Worm (Caenorhabditis elegans) whole organism, L2 larva: Measurements from ENCODE around the gene ZK863.8.
A peak's percentile ranks its signal among the peaks of the same experiment; 100 is the strongest.

Source experiments
- C34F6.9 ChIP-seq: fragments of 150-350 bp; optimal IDR thresholded peaks from 2 replicates; lab custom pipeline; 2014; ENCODE audit warnings: missing biosample characterization, missing genetic modification characterization
- F13H6.1 ChIP-seq: sonication (generic microtip); optimal IDR thresholded peaks from 2 replicates; lab custom pipeline; 2016; ENCODE audit warnings: missing genetic modification characterization, missing compliant biosample characterization
- R02D3.7 ChIP-seq: fragments of 150-350 bp; optimal IDR thresholded peaks from 2 replicates; lab custom pipeline; 2014; ENCODE audit warnings: missing biosample characterization, missing genetic modification characterization
- Y55F3AM.14 ChIP-seq: fragments of 200-800 bp; sonication (Bioruptor generic); optimal IDR thresholded peaks from 2 replicates; lab custom pipeline; 2018; ENCODE audit warnings: mild to moderate bottlenecking, missing genetic modification characterization, missing compliant biosample characterization
- alr-1 ChIP-seq: fragments of 150-350 bp; optimal IDR thresholded peaks from 2 replicates; lab custom pipeline; 2014; ENCODE audit warnings: missing biosample characterization, missing genetic modification characterization
- aly-2 ChIP-seq: fragments of 150-350 bp; optimal IDR thresholded peaks from 2 replicates; lab custom pipeline; 2014; ENCODE audit warnings: missing biosample characterization, missing genetic modification characterization
- ama-1 ChIP-seq: fragments of 150-350 bp; optimal IDR thresholded peaks from 2 replicates; lab custom pipeline; 2018; ENCODE audit warnings: inconsistent platforms
- blmp-1 ChIP-seq: sonication (generic microtip); optimal IDR thresholded peaks from 2 replicates; lab custom pipeline; 2017; ENCODE audit warnings: missing genetic modification characterization, mild to moderate bottlenecking, missing compliant biosample characterization, antibody characterized with exemption, moderate library complexity; ENCODE audit not compliant: insufficient read depth
- ceh-16 ChIP-seq: fragments of 150-350 bp; optimal IDR thresholded peaks from 2 replicates; lab custom pipeline; 2014; ENCODE audit warnings: missing biosample characterization, missing genetic modification characterization
- ceh-82 ChIP-seq: fragments of 150-350 bp; optimal IDR thresholded peaks from 2 replicates; lab custom pipeline; 2014; ENCODE audit warnings: missing biosample characterization, missing genetic modification characterization
- crh-2 ChIP-seq: sonication (generic microtip); optimal IDR thresholded peaks from 2 replicates; lab custom pipeline; 2017; ENCODE audit warnings: missing biosample characterization, missing genetic modification characterization
- dmd-4 ChIP-seq: sonication (generic microtip); optimal IDR thresholded peaks from 2 replicates; lab custom pipeline; 2017; ENCODE audit warnings: missing biosample characterization, missing genetic modification characterization
- egl-27 ChIP-seq: sonication (generic microtip); optimal IDR thresholded peaks from 3 replicates; lab custom pipeline; 2017; ENCODE audit warnings: missing biosample characterization, missing genetic modification reagents, missing genetic modification characterization
- elt-1 ChIP-seq: fragments of 150-350 bp; optimal IDR thresholded peaks from 2 replicates; lab custom pipeline; 2014; ENCODE audit warnings: missing biosample characterization, missing genetic modification characterization
- elt-3 ChIP-seq: sonication (generic microtip); optimal IDR thresholded peaks from 2 replicates; lab custom pipeline; 2017; ENCODE audit warnings: missing biosample characterization, missing genetic modification characterization
- fos-1 ChIP-seq: fragments of 150-350 bp; optimal IDR thresholded peaks from 2 replicates; lab custom pipeline; 2014; ENCODE audit warnings: missing biosample characterization, missing genetic modification characterization
- gmeb-1 ChIP-seq: fragments of 150-350 bp; optimal IDR thresholded peaks from 2 replicates; lab custom pipeline; 2014; ENCODE audit warnings: missing biosample characterization, missing genetic modification characterization
- lin-11 ChIP-seq: fragments of 150-350 bp; sonication (generic microtip); optimal IDR thresholded peaks from 2 replicates; lab custom pipeline; 2014; ENCODE audit warnings: missing biosample characterization, missing genetic modification characterization, inconsistent platforms, mixed read lengths
- lin-13 ChIP-seq: fragments of 150-350 bp; optimal IDR thresholded peaks from 2 replicates; lab custom pipeline; 2014; ENCODE audit warnings: missing biosample characterization, missing genetic modification reagents, missing genetic modification characterization
- lin-39 ChIP-seq: fragments of 150-350 bp; optimal IDR thresholded peaks from 2 replicates; lab custom pipeline; 2014; ENCODE audit warnings: missing biosample characterization, missing genetic modification reagents, missing genetic modification characterization
- lsy-2 ChIP-seq, 2 experiments: fragments of 150-350 bp in 1 of 2; sonication (generic microtip) in 1 of 2; optimal IDR thresholded peaks; 2 replicates each; lab custom pipeline; 2014 to 2017; ENCODE audit warnings: missing biosample characterization in 2 of 2, missing genetic modification characterization in 2 of 2
- mab-5 ChIP-seq: fragments of 150-350 bp; optimal IDR thresholded peaks from 2 replicates; lab custom pipeline; 2014; ENCODE audit warnings: missing biosample characterization, missing genetic modification characterization
- mdl-1 ChIP-seq, 2 experiments: fragments of 150-350 bp in 1 of 2; sonication (generic microtip) in 1 of 2; optimal IDR thresholded peaks; 2 replicates each; lab custom pipeline; 2017; ENCODE audit warnings: missing biosample characterization in 2 of 2, missing genetic modification characterization in 2 of 2
- nhr-11 ChIP-seq: fragments of 150-350 bp; optimal IDR thresholded peaks from 2 replicates; lab custom pipeline; 2014; ENCODE audit warnings: missing biosample characterization, missing genetic modification characterization
- nhr-129 ChIP-seq: fragments of 150-350 bp; optimal IDR thresholded peaks from 2 replicates; lab custom pipeline; 2014; ENCODE audit warnings: missing biosample characterization, missing genetic modification characterization
- nhr-21 ChIP-seq: fragments of 150-350 bp; optimal IDR thresholded peaks from 2 replicates; lab custom pipeline; 2014; ENCODE audit warnings: missing biosample characterization, missing genetic modification characterization
- nhr-237 ChIP-seq: fragments of 150-350 bp; optimal IDR thresholded peaks from 2 replicates; lab custom pipeline; 2014; ENCODE audit warnings: missing biosample characterization, missing genetic modification characterization
- nhr-6 ChIP-seq: fragments of 150-350 bp; optimal IDR thresholded peaks from 2 replicates; lab custom pipeline; 2014; ENCODE audit warnings: missing biosample characterization, missing genetic modification characterization
- sem-4 ChIP-seq: fragments of 150-350 bp; optimal IDR thresholded peaks from 2 replicates; lab custom pipeline; 2014; ENCODE audit warnings: missing biosample characterization, missing genetic modification reagents, missing genetic modification characterization
- sma-3 ChIP-seq: sonication (generic microtip); optimal IDR thresholded peaks from 2 replicates; lab custom pipeline; 2016; ENCODE audit warnings: missing genetic modification reagents, missing genetic modification characterization, missing compliant biosample characterization
- sma-9 ChIP-seq, 2 experiments: fragments of 150-350 bp in 1 of 2; sonication (generic microtip) in 1 of 2; optimal IDR thresholded peaks; 2 replicates each; lab custom pipeline; 2014 to 2016; ENCODE audit warnings: missing genetic modification characterization in 2 of 2, mild to moderate bottlenecking in 1 of 2, missing biosample characterization in 1 of 2, missing compliant biosample characterization in 1 of 2, missing genetic modification reagents in 1 of 2, moderate library complexity in 1 of 2
- unc-55 ChIP-seq: fragments of 150-350 bp; sonication (generic microtip); optimal IDR thresholded peaks from 3 replicates; lab custom pipeline; 2014; ENCODE audit warnings: missing biosample characterization, missing genetic modification reagents, missing genetic modification characterization
- unc-62 ChIP-seq: fragments of 150-350 bp; optimal IDR thresholded peaks from 2 replicates; lab custom pipeline; 2014; ENCODE audit warnings: missing biosample characterization, missing genetic modification reagents, missing genetic modification characterization
- zag-1 ChIP-seq: fragments of 150-350 bp; optimal IDR thresholded peaks from 2 replicates; lab custom pipeline; 2014; ENCODE audit warnings: missing biosample characterization, missing genetic modification characterization
- ztf-1 ChIP-seq: fragments of 200-800 bp; sonication (Bioruptor generic); conservative IDR thresholded peaks from 2 replicates; pipeline ENCODE4 v1.3.6; 2022; ENCODE audit warnings: missing genetic modification characterization, missing compliant biosample characterization
- ztf-11 ChIP-seq: sonication (generic microtip); optimal IDR thresholded peaks from 2 replicates; lab custom pipeline; 2017; ENCODE audit warnings: missing biosample characterization, missing genetic modification characterization

ZK863.8 gene

ce11 chrV:12187344-12187743, at the start of gene ZK863.8:
ZK863.8 (minus strand) TSS chrV:12187516.
- TF ChIP-seq mdl-1 (tag; optimal IDR thresholded peaks at IDR 0.05; lab: Kevin White, UChicago) (no peak), fos-1 (tag; lab: Kevin White, UChicago) (no peak), nhr-237 (tag; lab: Kevin White, UChicago) (no peak), nhr-6 (tag; lab: Kevin White, UChicago) (no peak), egl-27 (tag; lab: Kevin White, UChicago) (no peak), nhr-129 (peak; percentile 18), lin-39 (tag; lab: Kevin White, UChicago) (no peak), lin-11 (no peak), zag-1 (no peak), F13H6.1 (peak; percentile 23), R02D3.7 (no peak), ztf-1 (GFP tag; lab: Robert Waterston, UW) (no peak), aly-2 (no peak)

- TF ChIP-seq C34F6.9 (tag; lab: Kevin White, UChicago) (peak; percentile 32), nhr-129 (peak; percentile 35), mab-5 (tag; lab: Kevin White, UChicago) (no peak), nhr-11 (no peak), nhr-6 (tag; lab: Kevin White, UChicago) (no peak), ceh-82 (tag; lab: Kevin White, UChicago) (no peak), sma-9 (GFP tag; optimal IDR thresholded peaks at IDR 0.05; lab: Kevin White, UChicago) (peak; percentile 57), sma-9 (tag; optimal IDR thresholded peaks at IDR 0.05; lab: Kevin White, UChicago) (no peak), crh-2 (tag; lab: Kevin White, UChicago) (no peak), ceh-16 (tag; lab: Kevin White, UChicago) (no peak), lsy-2 (tag; optimal IDR thresholded peaks at IDR 0.05; lab: Kevin White, UChicago) (peak in 1 of 2 experiments; percentile 25), F13H6.1 (peak; percentile 28), dmd-4 (tag; lab: Kevin White, UChicago) (no peak), mdl-1 (tag; optimal IDR thresholded peaks at IDR 0.05; lab: Kevin White, UChicago) (no peak)
Measured at ce11 chrV:12235502-12235901, 48.2 kb upstream of the ZK863.8 start.

ce11 chrV:12234293-12235004, 47.1 kb upstream of the ZK863.8 start, which contains the start of gene myo-3:
myo-3 (minus strand) TSS chrV:12234343.
- TF ChIP-seq sma-9 (GFP tag; optimal IDR thresholded peaks at IDR 0.05; lab: Kevin White, UChicago) (peak; percentile 1), sma-9 (tag; optimal IDR thresholded peaks at IDR 0.05; lab: Kevin White, UChicago) (no peak), F13H6.1 (peak; percentile 73), nhr-129 (peak; percentile 28), ceh-82 (tag; lab: Kevin White, UChicago) (no peak)

DNA sequence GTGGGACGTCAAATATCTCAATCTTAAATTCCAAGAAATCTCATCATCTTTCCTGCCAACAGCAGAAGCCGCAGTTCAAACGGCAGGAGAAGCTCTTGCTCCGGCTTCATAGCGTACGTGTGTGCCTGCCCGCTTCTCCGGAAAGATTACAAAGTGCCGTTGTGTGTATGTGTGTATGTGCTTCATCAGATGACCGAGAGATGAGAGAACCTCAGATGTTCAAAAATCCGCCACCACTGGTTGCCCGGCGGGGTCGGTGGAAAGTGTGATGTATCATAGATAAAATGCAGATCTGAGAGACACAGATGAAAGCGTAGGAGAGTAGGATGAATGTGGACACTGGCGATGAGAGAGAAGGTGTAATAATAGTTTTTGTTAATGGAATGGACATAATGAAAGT, 46.1 kb upstream of the ZK863.8 start:
- TF ChIP-seq lin-39 (tag; lab: Kevin White, UChicago) (no peak), ztf-11 (tag; lab: Kevin White, UChicago) (no peak), ama-1 (lab: Kevin White, UChicago) (no peak), ceh-16 (tag; lab: Kevin White, UChicago) (no peak), sma-9 (GFP tag; optimal IDR thresholded peaks at IDR 0.05; lab: Kevin White, UChicago) (peak; percentile 39), sma-9 (tag; optimal IDR thresholded peaks at IDR 0.05; lab: Kevin White, UChicago) (no peak), F13H6.1 (peak; percentile 76), elt-3 (tag; lab: Kevin White, UChicago) (no peak), nhr-129 (peak; percentile 54), alr-1 (no peak), ztf-1 (GFP tag; lab: Robert Waterston, UW) (no peak), blmp-1 (tag; lab: Kevin White, UChicago) (no peak)

- TF ChIP-seq ztf-11 (tag; lab: Kevin White, UChicago) (no peak), fos-1 (tag; lab: Kevin White, UChicago) (peak; percentile 47)
Measured at ce11 chrV:12213027-12213426, 25.7 kb upstream of the ZK863.8 start, which contains the start of gene vab-8. vab-8 (plus strand) TSS chrV:12213327.

- TF ChIP-seq lin-11, result no peak
- TF ChIP-seq unc-62 (GFP tag; lab: Kevin White, UChicago), result no peak
- no peak for TF ChIP-seq sma-3 (GFP tag; lab: Kevin White, UChicago)
- no peak for TF ChIP-seq elt-1 (tag; lab: Kevin White, UChicago)
- TF ChIP-seq R02D3.7, result no peak
- TF ChIP-seq ztf-1 (GFP tag; lab: Robert Waterston, UW), result no peak
- TF ChIP-seq nhr-6 (tag; lab: Kevin White, UChicago), result no peak
- peak; percentile 30 for TF ChIP-seq F13H6.1
- no peak for TF ChIP-seq nhr-21 (tag; lab: Kevin White, UChicago)
- no peak for TF ChIP-seq mdl-1 (tag; optimal IDR thresholded peaks at IDR 0.05; lab: Kevin White, UChicago)
- TF ChIP-seq mab-5 (tag; lab: Kevin White, UChicago), result no peak
- TF ChIP-seq dmd-4 (tag; lab: Kevin White, UChicago), result no peak
- peak; percentile 32 for TF ChIP-seq zag-1
- TF ChIP-seq nhr-11, result no peak
- no peak for TF ChIP-seq lin-13 (GFP tag; lab: Kevin White, UChicago)
- peak; percentile 23 for TF ChIP-seq nhr-129
- TF ChIP-seq ceh-82 (tag; lab: Kevin White, UChicago), result no peak
- TF ChIP-seq blmp-1 (tag; lab: Kevin White, UChicago), result no peak
- peak; percentile 20 for TF ChIP-seq unc-55 (GFP tag; lab: Kevin White, UChicago)
- TF ChIP-seq gmeb-1 (tag; lab: Kevin White, UChicago), result no peak
- no peak for TF ChIP-seq Y55F3AM.14 (GFP tag; lab: Kevin White, UChicago)
- no peak for TF ChIP-seq sem-4 (tag; lab: Kevin White, UChicago)
- no peak for TF ChIP-seq crh-2 (tag; lab: Kevin White, UChicago)
Measured at ce11 chrV:12211090-12211489, 23.8 kb upstream of the ZK863.8 start.
